Worm (Caenorhabditis elegans) whole organism, L3 larva: ENCODE data around the gene K11D12.7.

Source experiments
- ceh-82 ChIP-seq: fragments of 150-350 bp; optimal IDR thresholded peaks from 2 replicates; lab custom pipeline; 2014; ENCODE audit warnings: missing biosample characterization, missing genetic modification characterization
- elt-1 ChIP-seq: fragments of 150-350 bp; optimal IDR thresholded peaks from 2 replicates; lab custom pipeline; 2014; ENCODE audit warnings: missing biosample characterization, missing genetic modification characterization
- elt-3 ChIP-seq, 3 experiments: fragments of 150-350 bp in 1 of 3; sonication (generic microtip) in 2 of 3; optimal IDR thresholded peaks; 2 replicates in 2 of 3; 4 replicates in 1 of 3; lab custom pipeline; 2014 to 2017; ENCODE audit warnings: missing biosample characterization in 3 of 3, missing genetic modification characterization in 3 of 3
- lin-15B ChIP-seq: fragments of 150-350 bp; optimal IDR thresholded peaks from 2 replicates; lab custom pipeline; 2014; ENCODE audit warnings: missing biosample characterization, missing genetic modification characterization
- nhr-28 ChIP-seq: fragments of 150-350 bp; optimal IDR thresholded peaks from 2 replicates; lab custom pipeline; 2014; ENCODE audit warnings: missing biosample characterization, missing genetic modification characterization
- pqm-1 ChIP-seq: fragments of 150-350 bp; optimal IDR thresholded peaks from 2 replicates; lab custom pipeline; 2017; ENCODE audit warnings: missing biosample characterization, missing genetic modification characterization, inconsistent platforms
- snpc-4 ChIP-seq: fragments of 150-350 bp; optimal IDR thresholded peaks from 2 replicates; lab custom pipeline; 2014; ENCODE audit warnings: missing biosample characterization, missing genetic modification characterization
- tbx-2 ChIP-seq: sonication (generic microtip); optimal IDR thresholded peaks from 2 replicates; lab custom pipeline; 2016; ENCODE audit warnings: mild to moderate bottlenecking, missing genetic modification characterization, missing compliant biosample characterization
- ztf-4 ChIP-seq: fragments of 150-350 bp; optimal IDR thresholded peaks from 2 replicates; lab custom pipeline; 2014; ENCODE audit warnings: missing biosample characterization, missing genetic modification characterization

DNA sequence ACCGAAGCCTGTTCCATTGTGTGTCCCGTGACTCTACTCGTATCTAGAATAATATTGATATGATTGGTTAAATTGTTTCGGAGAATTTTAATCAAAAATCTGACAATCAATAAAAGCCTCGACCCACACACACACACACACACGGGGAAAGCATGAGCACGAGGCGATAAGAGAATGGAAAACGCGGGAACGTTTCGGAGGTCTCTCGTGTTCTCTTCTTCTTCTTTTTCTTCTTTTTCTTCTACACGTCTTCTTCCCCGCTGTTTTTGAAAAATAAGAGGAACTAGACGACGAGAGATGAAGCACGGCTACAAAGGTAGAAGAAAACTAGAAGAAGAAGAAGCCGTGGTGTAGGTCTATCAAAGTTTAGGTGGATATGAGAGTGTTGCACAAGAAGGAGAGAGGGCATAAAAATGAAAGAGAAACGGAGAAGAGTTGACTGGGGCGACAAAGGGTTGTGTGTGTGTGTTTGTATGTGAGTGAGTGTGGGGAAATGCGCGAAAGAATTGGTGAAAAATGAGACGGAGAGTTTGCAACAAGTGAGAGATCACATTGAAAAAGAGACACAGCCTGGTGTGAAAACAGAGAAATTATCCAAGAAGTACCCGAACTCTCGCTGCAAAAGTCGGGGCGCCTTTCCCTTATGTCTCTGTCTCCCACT, 28.6 kb upstream of the K11D12.7 start, which contains the start of gene mlk-1:
- no peak for TF ChIP-seq elt-1 (tag; lab: Kevin White, UChicago)
- no peak for TF ChIP-seq ceh-82 (tag; lab: Kevin White, UChicago)
- peak; percentile 44 for TF ChIP-seq lin-15B (tag; lab: Kevin White, UChicago)
- no peak for TF ChIP-seq ztf-4 (tag; lab: Kevin White, UChicago)
- no peak for TF ChIP-seq nhr-28 (tag; lab: Kevin White, UChicago)
- TF ChIP-seq tbx-2 (tag; lab: Kevin White, UChicago) = no peak
- no peak for TF ChIP-seq elt-3 (tag; optimal IDR thresholded peaks at IDR 0.05; lab: Kevin White, UChicago)
- peak; percentile 16 for TF ChIP-seq pqm-1 (tag; lab: Kevin White, UChicago)
- peak; percentile 25 for TF ChIP-seq snpc-4 (tag; lab: Kevin White, UChicago)
